Fruit fly (Drosophila melanogaster): ENCODE results near the gene Ir94b.
A peak's percentile ranks its signal among the peaks of the same experiment; 100 is the strongest.

Gene Ir94b

dm6 chr3R:22123347-22123746, 6.3 kb upstream of the Ir94b start (continued):
- TF ChIP-seq CG34376 (GFP tag; optimal IDR thresholded peaks at IDR 0.05) (no peak), seq (GFP tag; IDR thresholded peaks at IDR 0.05) (no peak), HHEX (GFP tag; optimal IDR thresholded peaks at IDR 0.05) (no peak), CG6689 (GFP tag; IDR thresholded peaks at IDR 0.05) (peak; percentile 28; the same call in 1 of the 2 replicates), CG12155 (GFP tag; optimal IDR thresholded peaks at IDR 0.05) (no peak), kay (GFP tag; optimal IDR thresholded peaks at IDR 0.05) (no peak), zfh2 (GFP tag; optimal IDR thresholded peaks at IDR 0.05) (no peak), Ptx1 (GFP tag; IDR thresholded peaks at IDR 0.05) (0 out of 2 replicates have a peak, but pooled peaks have one; percentile 12), CG7987 (GFP tag; optimal IDR thresholded peaks at IDR 0.05) (no peak), jigr1 (GFP tag; IDR thresholded peaks at IDR 0.05) (no peak), shn (GFP tag; optimal IDR thresholded peaks at IDR 0.05) (no peak), unpg (GFP tag; optimal IDR thresholded peaks at IDR 0.05) (peak; percentile 22), CG30431 (GFP tag; optimal IDR thresholded peaks at IDR 0.05) (no peak), CG18476 (GFP tag; optimal IDR thresholded peaks at IDR 0.05) (no peak), CoRest (tag; optimal IDR thresholded peaks at IDR 0.05) (peak; percentile 38), maf-S (GFP tag; optimal IDR thresholded peaks at IDR 0.05) (no peak), Rfx (GFP tag; IDR thresholded peaks at IDR 0.05) (peak; percentile 27; the same call in 1 of the 2 replicates), CG9817 (tag; optimal IDR thresholded peaks at IDR 0.05) (no peak), BtbVII (GFP tag; optimal IDR thresholded peaks at IDR 0.05) (no peak), GATAe (GFP tag; conservative IDR thresholded peaks at IDR 0.05) (no peak), CG3847 (GFP tag; IDR thresholded peaks at IDR 0.05) (peak; percentile 34; the same call in 1 of the 2 replicates), CG30403 (GFP tag; optimal IDR thresholded peaks at IDR 0.05) (peak; percentile 2), so (GFP tag; IDR thresholded peaks at IDR 0.05) (0 out of 3 replicates have a peak, but pooled peaks have one; percentile 35), CG10959 (GFP tag; IDR thresholded peaks at IDR 0.05) (no peak), CG6683 (GFP tag; optimal IDR thresholded peaks at IDR 0.05) (no peak), CHES-1-like (GFP tag; optimal IDR thresholded peaks at IDR 0.05) (no peak), ranshi (GFP tag; IDR thresholded peaks at IDR 0.05) (no peak), CG17802 (tag; optimal IDR thresholded peaks at IDR 0.05) (no peak), Hr3 (GFP tag; optimal IDR thresholded peaks at IDR 0.05) (no peak), Fer1 (GFP tag; optimal IDR thresholded peaks at IDR 0.05) (no peak), pum (GFP tag; optimal IDR thresholded peaks at IDR 0.05) (no peak), pros (GFP tag; optimal IDR thresholded peaks at IDR 0.05) (no peak), CG31388 (GFP tag; optimal IDR thresholded peaks at IDR 0.05) (no peak), CG3995 (GFP tag; optimal IDR thresholded peaks at IDR 0.05) (no peak), lov (optimal IDR thresholded peaks at IDR 0.05) (no peak), lov (GFP tag; IDR thresholded peaks at IDR 0.05) (no peak), CG31365 (tag; optimal IDR thresholded peaks at IDR 0.05) (no peak), Adf1 (GFP tag; IDR thresholded peaks at IDR 0.05) (no peak), toy (GFP tag; IDR thresholded peaks at IDR 0.05) (no peak), CG8944 (GFP tag; optimal IDR thresholded peaks at IDR 0.05) (no peak), CG10654 (GFP tag; optimal IDR thresholded peaks at IDR 0.05) (no peak), Oli (tag; optimal IDR thresholded peaks at IDR 0.05) (peak; percentile 37), CG9932 (GFP tag; IDR thresholded peaks at IDR 0.05) (peak; percentile 47; the same call in 1 of the 2 replicates), Dip3 (GFP tag; optimal IDR thresholded peaks at IDR 0.05) (no peak), Max (GFP tag; optimal IDR thresholded peaks at IDR 0.05) (no peak), CG2120 (GFP tag; optimal IDR thresholded peaks at IDR 0.05) (no peak), Nf-YC (tag; optimal IDR thresholded peaks at IDR 0.05) (no peak), nau (GFP tag; optimal IDR thresholded peaks at IDR 0.05) (no peak), CG17829 (tag; optimal IDR thresholded peaks at IDR 0.05) (no peak), CG5180 (GFP tag; optimal IDR thresholded peaks at IDR 0.05) (no peak), slou (GFP tag; optimal IDR thresholded peaks at IDR 0.05) (no peak), CG15073 (GFP tag; optimal IDR thresholded peaks at IDR 0.05) (no peak)

Measured in whole organism, embryonic.